Worm (Caenorhabditis elegans) whole organism, young adult: ENCODE measurements around the gene T26H8.5.

Source experiments
- T07F8.4 ChIP-seq: sonication (generic microtip); optimal IDR thresholded peaks from 2 replicates; lab custom pipeline; 2016; ENCODE audit warnings: mild to moderate bottlenecking, missing genetic modification characterization, moderate library complexity, missing compliant biosample characterization
- Y79H2A.3 ChIP-seq: fragments of 200-800 bp; sonication (Bioruptor generic); conservative IDR thresholded peaks from 2 replicates; pipeline ENCODE4 v1.3.6; 2022; ENCODE audit warnings: missing genetic modification reagents, missing genetic modification characterization, missing compliant biosample characterization
- cebp-2 ChIP-seq: fragments of 200-800 bp; sonication (Bioruptor generic); IDR thresholded peaks from 2 replicates; pipeline ENCODE4 v1.3.6; 2022; ENCODE audit warnings: missing genetic modification characterization, missing compliant biosample characterization
- nfya-1 ChIP-seq: sonication (generic microtip); optimal IDR thresholded peaks from 2 replicates; lab custom pipeline; 2017; ENCODE audit warnings: antibody characterized with exemption, missing compliant biosample characterization, missing genetic modification characterization, borderline replicate concordance; ENCODE audit not compliant: insufficient read depth
- nhr-90 ChIP-seq: sonication (generic microtip); optimal IDR thresholded peaks from 2 replicates; lab custom pipeline; 2016; ENCODE audit warnings: missing genotype, mild to moderate bottlenecking, missing genetic modification characterization, missing compliant biosample characterization
- snpc-4 ChIP-seq, 5 experiments: fragments of 150-350 bp in 1 of 5; sonication (generic microtip) in 4 of 5; optimal IDR thresholded peaks; 2 replicates each; lab custom pipeline; 2014 to 2018; ENCODE audit warnings: missing genetic modification characterization in 5 of 5, missing biosample characterization in 3 of 5, antibody characterized with exemption in 2 of 5, mild to moderate bottlenecking in 2 of 5, missing compliant biosample characterization in 2 of 5, missing genotype in 2 of 5, moderate library complexity in 2 of 5, missing genetic modification reagents in 1 of 5
- unc-130 ChIP-seq: sonication (generic microtip); optimal IDR thresholded peaks from 2 replicates; lab custom pipeline; 2016; ENCODE audit warnings: missing genetic modification reagents, missing genetic modification characterization, missing compliant biosample characterization
- ztf-26 ChIP-seq: sonication (generic microtip); optimal IDR thresholded peaks from 2 replicates; lab custom pipeline; 2017; ENCODE audit warnings: missing genetic modification characterization, missing compliant biosample characterization

ce11 chrV:15352376-15352775, 47.0 kb upstream of the T26H8.5 start, which contains the start of gene srx-58:
- TF ChIP-seq unc-130 (no peak), ztf-26 (tag; lab: Kevin White, UChicago) (no peak), nfya-1 (tag; lab: Kevin White, UChicago) (no peak), Y79H2A.3 (no peak), T07F8.4 (tag; lab: Kevin White, UChicago) (no peak), snpc-4 (GFP tag; optimal IDR thresholded peaks at IDR 0.05; lab: Kevin White, UChicago) (no peak), snpc-4 (tag; optimal IDR thresholded peaks at IDR 0.05; lab: Kevin White, UChicago) (no peak), nhr-90 (tag; lab: Kevin White, UChicago) (no peak), cebp-2 (GFP tag; lab: Robert Waterston, UW) (no peak)
